Worm (Caenorhabditis elegans) whole organism, early embryonic: ENCODE data around the gene C25G4.8.
"Not testable (repeated sequence)": the region's sequence is repeated elsewhere in the genome, so short reads cannot be mapped to it uniquely, and the experiment has no call there.

Experiments
- B0310.2 ChIP-seq: sonication (generic microtip); optimal IDR thresholded peaks from 2 replicates; lab custom pipeline; 2016; ENCODE audit warnings: mild to moderate bottlenecking, missing genetic modification characterization, missing compliant biosample characterization
- F13C5.2 ChIP-seq: sonication (generic microtip); optimal IDR thresholded peaks from 2 replicates; lab custom pipeline; 2017; ENCODE audit warnings: mild to moderate bottlenecking, missing genetic modification characterization, inconsistent platforms, missing compliant biosample characterization
- aly-1 ChIP-seq: sonication (generic microtip); optimal IDR thresholded peaks from 2 replicates; lab custom pipeline; 2016; ENCODE audit warnings: missing genetic modification characterization, missing compliant biosample characterization
- ama-1 ChIP-seq: fragments of 150-350 bp; optimal IDR thresholded peaks from 2 replicates; lab custom pipeline; 2014
- ceh-13 ChIP-seq: fragments of 200-800 bp; sonication (Bioruptor generic); optimal IDR thresholded peaks from 2 replicates; lab custom pipeline; 2018; ENCODE audit warnings: mild to moderate bottlenecking, missing genetic modification characterization, missing compliant biosample characterization
- ets-7 ChIP-seq: sonication (generic microtip); optimal IDR thresholded peaks from 2 replicates; lab custom pipeline; 2016; ENCODE audit warnings: missing genotype, missing genetic modification characterization, missing compliant biosample characterization
- flt-1 ChIP-seq: fragments of 200-800 bp; sonication (Bioruptor generic); IDR thresholded peaks from 2 replicates; pipeline ENCODE4 v1.3.6; 2022; ENCODE audit warnings: missing genetic modification characterization, missing compliant biosample characterization
- hmbx-1 ChIP-seq: sonication (generic microtip); optimal IDR thresholded peaks from 2 replicates; lab custom pipeline; 2016; ENCODE audit warnings: mild to moderate bottlenecking, missing genetic modification characterization, missing compliant biosample characterization
- hmg-4 ChIP-seq: fragments of 200-800 bp; sonication (Bioruptor generic); optimal IDR thresholded peaks from 2 replicates; lab custom pipeline; 2018; ENCODE audit warnings: mild to moderate bottlenecking, missing genetic modification characterization, missing compliant biosample characterization
- scrt-1 ChIP-seq: fragments of 200-800 bp; sonication (Bioruptor generic); IDR thresholded peaks from 2 replicates; pipeline ENCODE4 v1.3.6; 2022; ENCODE audit warnings: missing genetic modification characterization, missing compliant biosample characterization
- sea-1 ChIP-seq: fragments of 200-800 bp; sonication (Bioruptor generic); conservative IDR thresholded peaks from 2 replicates; pipeline ENCODE4 v1.3.6; 2022; ENCODE audit warnings: missing genetic modification characterization, missing compliant biosample characterization
- tbx-11 ChIP-seq: fragments of 200-800 bp; sonication (Bioruptor generic); IDR thresholded peaks from 2 replicates; pipeline ENCODE4 v1.3.6; 2022; ENCODE audit warnings: missing genetic modification characterization, missing compliant biosample characterization
- tbx-37 ChIP-seq: fragments of 200-800 bp; sonication (Bioruptor generic); conservative IDR thresholded peaks from 2 replicates; pipeline ENCODE4 v1.3.6; 2022; ENCODE audit warnings: missing genetic modification reagents, missing genetic modification characterization, missing compliant biosample characterization

- TF ChIP-seq hmbx-1 (tag; lab: Kevin White, UChicago); ceh-13 (GFP tag; lab: Kevin White, UChicago); hmg-4; ama-1 (lab: Kevin White, UChicago); B0310.2 (tag; lab: Kevin White, UChicago); ets-7 (tag; lab: Kevin White, UChicago); F13C5.2 (tag; lab: Kevin White, UChicago); sea-1 (GFP tag; lab: Robert Waterston, UW); tbx-37 (GFP tag; lab: Robert Waterston, UW); scrt-1 (GFP tag; lab: Robert Waterston, UW); flt-1; tbx-11 (GFP tag; lab: Robert Waterston, UW); aly-1: not testable (repeated sequence)
Measured at ce11 chrIV:12476942-12477341, 13.7 kb upstream of the C25G4.8 start, which contains the start of gene T04A11.1.
